Worm (Caenorhabditis elegans): ENCODE results near the gene Y24D9B.1.

DNA sequence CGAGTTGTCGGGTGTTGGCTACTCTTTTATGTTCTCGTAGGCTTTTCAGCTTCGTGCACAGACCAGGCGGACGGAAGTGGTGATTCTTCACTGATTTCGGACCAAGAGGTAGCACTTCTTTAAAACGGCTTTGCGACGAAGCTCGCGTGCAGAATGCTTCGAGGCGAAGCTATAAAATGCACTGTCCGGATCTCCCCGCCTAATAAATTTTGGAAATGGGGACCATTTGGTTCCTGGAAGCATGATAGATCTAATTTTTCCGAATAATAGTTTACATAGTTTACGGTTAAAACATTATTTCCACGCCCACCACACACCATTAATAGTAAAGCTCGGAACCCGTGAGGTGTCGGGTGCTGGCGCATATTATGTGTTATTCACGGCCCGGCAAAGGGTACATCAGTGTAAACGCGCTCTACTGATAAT lies 30.4 kb downstream of the Y24D9B.1 start:
- no peak for TF ChIP-seq ceh-16 (tag; optimal IDR thresholded peaks at IDR 0.05)
- TF ChIP-seq sma-3 (GFP tag; optimal IDR thresholded peaks at IDR 0.05): no peak
- TF ChIP-seq lin-13 (GFP tag; optimal IDR thresholded peaks at IDR 0.05): no peak
- TF ChIP-seq R02D3.7 (tag; optimal IDR thresholded peaks at IDR 0.05): no peak
- no peak for TF ChIP-seq zag-1 (tag; optimal IDR thresholded peaks at IDR 0.05)
- TF ChIP-seq unc-55 (GFP tag; optimal IDR thresholded peaks at IDR 0.05): no peak
- no peak for TF ChIP-seq elt-3 (tag; optimal IDR thresholded peaks at IDR 0.05)
